Fruit fly (Drosophila melanogaster): ENCODE data around the gene CG4259.
A peak's percentile ranks its signal among the peaks of the same experiment; 100 is the strongest.

CG4259 gene

DNA sequence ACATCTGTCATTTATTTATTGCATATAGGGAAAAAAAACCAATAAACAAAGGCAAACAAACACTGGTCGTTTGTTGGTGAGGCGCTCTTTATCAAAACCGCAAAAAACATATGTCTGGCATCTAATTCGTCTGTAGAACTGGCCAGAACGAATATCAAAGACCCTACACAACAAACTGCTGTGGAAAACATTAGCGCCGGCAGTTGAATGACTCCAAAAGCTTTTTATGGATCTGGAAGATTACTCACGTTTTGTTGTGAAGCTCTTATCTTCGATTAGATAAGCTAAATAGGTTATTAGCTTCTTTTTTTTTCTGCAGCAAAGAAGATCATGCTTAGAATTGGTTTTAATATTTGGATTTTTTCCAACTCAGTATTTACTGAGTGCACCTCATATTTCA, 4.0 kb upstream of the CG4259 start:
- TF ChIP-seq chinmo (GFP tag; IDR thresholded peaks at IDR 0.05; ENCODE audit: partially characterized antibody) (no peak), Nf-YC (tag; optimal IDR thresholded peaks at IDR 0.05) (no peak), CG7745 (tag; optimal IDR thresholded peaks at IDR 0.05) (no peak), unpg (GFP tag; optimal IDR thresholded peaks at IDR 0.05) (no peak), nerfin-2 (GFP tag; IDR thresholded peaks at IDR 0.05; ENCODE audit: partially characterized antibody) (no peak), CG11504 (tag; optimal IDR thresholded peaks at IDR 0.05) (no peak), CG32767 (GFP tag; IDR thresholded peaks at IDR 0.05) (no peak), CG6689 (GFP tag; IDR thresholded peaks at IDR 0.05) (0 out of 2 replicates have a peak, but pooled peaks have one; percentile 5), her (GFP tag; optimal IDR thresholded peaks at IDR 0.05) (peak; percentile 37), br (optimal IDR thresholded peaks at IDR 0.05) (no peak), rib (GFP tag; IDR thresholded peaks at IDR 0.05) (no peak), Sry-β (GFP tag; optimal IDR thresholded peaks at IDR 0.05) (no peak), Doc3 (GFP tag; IDR thresholded peaks at IDR 0.05; ENCODE audit: partially characterized antibody) (no peak), CG31388 (GFP tag; optimal IDR thresholded peaks at IDR 0.05) (no peak), CG10321 (GFP tag; IDR thresholded peaks at IDR 0.05) (no peak), CG6254 (GFP tag; optimal IDR thresholded peaks at IDR 0.05) (no peak), bbx (GFP tag; IDR thresholded peaks at IDR 0.05; ENCODE audit: partially characterized antibody) (no peak), slbo (GFP tag; IDR thresholded peaks at IDR 0.05) (peak; percentile 59), disco-r (GFP tag; optimal IDR thresholded peaks at IDR 0.05) (peak; percentile 0), CG15514 (GFP tag; optimal IDR thresholded peaks at IDR 0.05) (peak; percentile 15), CG7963 (GFP tag; IDR thresholded peaks at IDR 0.05; ENCODE audit: partially characterized antibody) (no peak), D (optimal IDR thresholded peaks at IDR 0.05) (no peak), D (GFP tag; optimal IDR thresholded peaks at IDR 0.05) (no peak), CG11695 (GFP tag; IDR thresholded peaks at IDR 0.05) (0 out of 3 replicates have a peak, but pooled peaks have one; percentile 31), abd-A (tag; optimal IDR thresholded peaks at IDR 0.05) (no peak), CG3163 (GFP tag; optimal IDR thresholded peaks at IDR 0.05) (no peak), CG12236 (GFP tag; optimal IDR thresholded peaks at IDR 0.05) (no peak), CG1792 (GFP tag; optimal IDR thresholded peaks at IDR 0.05) (peak; percentile 46), crp (GFP tag; optimal IDR thresholded peaks at IDR 0.05) (no peak), Sox100B (GFP tag; optimal IDR thresholded peaks at IDR 0.05) (no peak), NC2β (GFP tag; optimal IDR thresholded peaks at IDR 0.05) (no peak), CG18599 (GFP tag; optimal IDR thresholded peaks at IDR 0.05) (peak; percentile 50), vvl (GFP tag; IDR thresholded peaks at IDR 0.05) (0 out of 2 replicates have a peak, but pooled peaks have one; percentile 15), CG17328 (GFP tag; IDR thresholded peaks at IDR 0.05) (no peak), CG10654 (GFP tag; optimal IDR thresholded peaks at IDR 0.05) (no peak), grau (tag; optimal IDR thresholded peaks at IDR 0.05) (no peak), CG18262 (tag; optimal IDR thresholded peaks at IDR 0.05) (no peak), Rfx (GFP tag; IDR thresholded peaks at IDR 0.05) (peak; percentile 31), Abd-B (GFP tag; optimal IDR thresholded peaks at IDR 0.05) (no peak), lola (GFP tag; optimal IDR thresholded peaks at IDR 0.05) (no peak), esg (GFP tag; conservative IDR thresholded peaks at IDR 0.05) (no peak), Atf6 (GFP tag; IDR thresholded peaks at IDR 0.05) (peak; percentile 43; the same call in 1 of the 2 replicates), Blimp-1 (GFP tag; optimal IDR thresholded peaks at IDR 0.05) (no peak), CG33213 (GFP tag; optimal IDR thresholded peaks at IDR 0.05) (no peak), Pdp1 (GFP tag; optimal IDR thresholded peaks at IDR 0.05) (peak in 1 of 2 experiments; percentile 24), eve (GFP tag; optimal IDR thresholded peaks at IDR 0.05) (no peak), onecut (GFP tag; IDR thresholded peaks at IDR 0.05) (0 out of 2 replicates have a peak, but pooled peaks have one; percentile 7), MBD-R2 (GFP tag; IDR thresholded peaks at IDR 0.05) (no peak), E2f2 (GFP tag; IDR thresholded peaks at IDR 0.05) (peak; percentile 20; the same call in 1 of the 2 replicates), zfh2 (GFP tag; optimal IDR thresholded peaks at IDR 0.05) (peak; percentile 49), CG15269 (tag; optimal IDR thresholded peaks at IDR 0.05) (no peak)
